Fruit fly (Drosophila melanogaster): ENCODE measurements around the gene OtopLa.

Gene OtopLa

DNA sequence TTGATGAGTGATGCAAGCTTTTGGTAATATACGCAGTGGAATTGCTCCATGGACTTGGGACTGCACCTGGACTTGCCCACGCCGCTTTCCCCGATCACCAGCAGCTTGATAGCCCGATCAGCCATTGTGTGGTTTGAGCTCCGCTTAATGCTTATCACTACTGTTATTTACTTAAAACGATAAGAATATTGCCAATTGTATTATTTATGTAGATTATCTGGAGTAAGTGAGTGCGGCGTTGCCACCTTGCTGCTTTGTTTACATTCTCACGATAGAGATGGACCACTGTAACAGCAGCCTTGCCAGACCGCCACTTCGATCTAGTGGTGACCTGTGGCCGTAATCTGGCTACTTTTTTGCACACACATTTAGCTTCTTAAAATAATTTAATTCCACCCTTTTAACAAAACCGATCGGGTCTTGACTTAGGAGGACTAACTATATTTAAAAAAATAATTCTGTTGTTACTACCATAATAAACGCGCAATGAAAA is 23.3 kb upstream of the OtopLa start, which contains the start of gene Rab18 (continued):
- peak; percentile 67 for TF ChIP-seq CG3847 (GFP tag; IDR thresholded peaks at IDR 0.05)
- no peak for TF ChIP-seq CG18764 (GFP tag; optimal IDR thresholded peaks at IDR 0.05)
- TF ChIP-seq CG12744 (GFP tag; optimal IDR thresholded peaks at IDR 0.05): no peak
- no peak for TF ChIP-seq ham (GFP tag; IDR thresholded peaks at IDR 0.05)
- no peak for TF ChIP-seq exex (tag; optimal IDR thresholded peaks at IDR 0.05)
- no peak for TF ChIP-seq scrt (GFP tag; optimal IDR thresholded peaks at IDR 0.05)
- no peak for TF ChIP-seq CG13296 (GFP tag; optimal IDR thresholded peaks at IDR 0.05)
- TF ChIP-seq jigr1 (GFP tag; IDR thresholded peaks at IDR 0.05): peak; percentile 49; the same call in 1 of the 3 replicates
- no peak for TF ChIP-seq Blimp-1 (GFP tag; optimal IDR thresholded peaks at IDR 0.05)
- no peak for TF ChIP-seq stwl (tag; optimal IDR thresholded peaks at IDR 0.05)
- no peak for TF ChIP-seq sqz (GFP tag; optimal IDR thresholded peaks at IDR 0.05)
- no peak for TF ChIP-seq vfl (GFP tag; optimal IDR thresholded peaks at IDR 0.05)
- peak; percentile 20; the same call in 1 of the 2 replicates for TF ChIP-seq inv (GFP tag; IDR thresholded peaks at IDR 0.05; ENCODE audit: partially characterized antibody)
- TF ChIP-seq maf-S (GFP tag; optimal IDR thresholded peaks at IDR 0.05): no peak
- peak; percentile 97 for TF ChIP-seq CG15514 (GFP tag; optimal IDR thresholded peaks at IDR 0.05)
- no peak for TF ChIP-seq bsh (GFP tag; optimal IDR thresholded peaks at IDR 0.05)
- TF ChIP-seq run (tag; optimal IDR thresholded peaks at IDR 0.05): no peak
- TF ChIP-seq Elba2 (GFP tag; optimal IDR thresholded peaks at IDR 0.05): peak; percentile 69
- no peak for TF ChIP-seq Gsc (GFP tag; IDR thresholded peaks at IDR 0.05)
- no peak for TF ChIP-seq gro (GFP tag; optimal IDR thresholded peaks at IDR 0.05)
- TF ChIP-seq CG31224 (GFP tag; IDR thresholded peaks at IDR 0.05): no peak
- no peak for TF ChIP-seq HmgZ (tag; optimal IDR thresholded peaks at IDR 0.05)
- TF ChIP-seq gt (GFP tag; IDR thresholded peaks at IDR 0.05): no peak
- peak; percentile 37 for TF ChIP-seq CHES-1-like (GFP tag; optimal IDR thresholded peaks at IDR 0.05)
- TF ChIP-seq CG11695 (GFP tag; IDR thresholded peaks at IDR 0.05): no peak
- TF ChIP-seq Rfx (GFP tag; IDR thresholded peaks at IDR 0.05): peak; percentile 73
- TF ChIP-seq Xrp1 (GFP tag; IDR thresholded peaks at IDR 0.05): no peak
- TF ChIP-seq MTF-1 (GFP tag; optimal IDR thresholded peaks at IDR 0.05; ENCODE audit: borderline replicate concordance): no peak
- peak; percentile 59 for TF ChIP-seq Xbp1 (GFP tag; optimal IDR thresholded peaks at IDR 0.05)
- TF ChIP-seq CG7928 (GFP tag; optimal IDR thresholded peaks at IDR 0.05): no peak
- no peak for TF ChIP-seq H15 (GFP tag; IDR thresholded peaks at IDR 0.05)
- no peak for TF ChIP-seq tio (GFP tag; optimal IDR thresholded peaks at IDR 0.05)
- TF ChIP-seq CG4707 (GFP tag; optimal IDR thresholded peaks at IDR 0.05): no peak
- no peak for TF ChIP-seq PHDP (tag; optimal IDR thresholded peaks at IDR 0.05)
- TF ChIP-seq CG13123 (GFP tag; optimal IDR thresholded peaks at IDR 0.05): no peak
- no peak for TF ChIP-seq eyg (GFP tag; optimal IDR thresholded peaks at IDR 0.05)
- TF ChIP-seq D19A (tag; optimal IDR thresholded peaks at IDR 0.05): no peak
- peak; percentile 35 for TF ChIP-seq CoRest (tag; optimal IDR thresholded peaks at IDR 0.05)
- TF ChIP-seq tap (tag; optimal IDR thresholded peaks at IDR 0.05): no peak
- no peak; the same call in 1 of the 2 replicates for TF ChIP-seq CG6689 (GFP tag; IDR thresholded peaks at IDR 0.05)
- no peak for TF ChIP-seq ac (GFP tag; optimal IDR thresholded peaks at IDR 0.05)
- TF ChIP-seq ERR (GFP tag; optimal IDR thresholded peaks at IDR 0.05): no peak
- TF ChIP-seq sna (GFP tag; IDR thresholded peaks at IDR 0.05; ENCODE audit: partially characterized antibody): no peak
- TF ChIP-seq CG3407 (GFP tag; optimal IDR thresholded peaks at IDR 0.05): no peak
- TF ChIP-seq Six4 (GFP tag; optimal IDR thresholded peaks at IDR 0.05): no peak
- TF ChIP-seq chinmo (GFP tag; IDR thresholded peaks at IDR 0.05; ENCODE audit: partially characterized antibody): no peak
- no peak for TF ChIP-seq Atf6 (GFP tag; IDR thresholded peaks at IDR 0.05)
- TF ChIP-seq CG15269 (tag; optimal IDR thresholded peaks at IDR 0.05): no peak
- TF ChIP-seq cad (GFP tag; optimal IDR thresholded peaks at IDR 0.05): no peak
- TF ChIP-seq sima (GFP tag; optimal IDR thresholded peaks at IDR 0.05): no peak
- TF ChIP-seq CG12769 (tag; optimal IDR thresholded peaks at IDR 0.05): no peak
